Worm (Caenorhabditis elegans): ENCODE measurements around the gene F01F1.15.

The F01F1.15 gene

ce11 chrIII:5914717-5915116, 45.4 kb upstream of the F01F1.15 start (continued):
- no peak for TF ChIP-seq ZK546.5 (tag; optimal IDR thresholded peaks at IDR 0.05)
- no peak for TF ChIP-seq hif-1 (tag; optimal IDR thresholded peaks at IDR 0.05)
- no peak for TF ChIP-seq lin-1 (GFP tag; IDR thresholded peaks at IDR 0.05)
- TF ChIP-seq hmg-1.1 (GFP tag; IDR thresholded peaks at IDR 0.05), result no peak
- TF ChIP-seq nhr-11 (tag; optimal IDR thresholded peaks at IDR 0.05), result no peak
- TF ChIP-seq ztf-7 (tag; optimal IDR thresholded peaks at IDR 0.05), result no peak
- no peak for TF ChIP-seq aly-2 (tag; optimal IDR thresholded peaks at IDR 0.05)
- no peak for TF ChIP-seq sdz-12 (GFP tag; optimal IDR thresholded peaks at IDR 0.05)
- no peak for TF ChIP-seq egl-27 (tag; optimal IDR thresholded peaks at IDR 0.05)
- TF ChIP-seq nhr-102 (tag; optimal IDR thresholded peaks at IDR 0.05), result no peak
- TF ChIP-seq ama-1 (optimal IDR thresholded peaks at IDR 0.05), result peak; percentile 38
- no peak for TF ChIP-seq zfp-3 (GFP tag; conservative IDR thresholded peaks at IDR 0.05)
- 0 out of 2 replicates have a peak, but pooled peaks have one; percentile 14 for TF ChIP-seq dmd-6 (GFP tag; IDR thresholded peaks at IDR 0.05)
- peak in 1 of 2 experiments; percentile 9 for TF ChIP-seq lsy-2 (tag; optimal IDR thresholded peaks at IDR 0.05)
- no peak for TF ChIP-seq mdt-29 (GFP tag; IDR thresholded peaks at IDR 0.05)
- TF ChIP-seq lir-3 (tag; optimal IDR thresholded peaks at IDR 0.05), result no peak
- TF ChIP-seq mes-2 (tag; optimal IDR thresholded peaks at IDR 0.05; ENCODE audit: poor library complexity, severe bottlenecking), result peak; percentile 47
- TF ChIP-seq nhr-28 (tag; optimal IDR thresholded peaks at IDR 0.05), result peak; percentile 42
- no peak for TF ChIP-seq mdl-1 (tag; optimal IDR thresholded peaks at IDR 0.05)
- TF ChIP-seq mxl-2 (GFP tag; conservative IDR thresholded peaks at IDR 0.05), result no peak
- TF ChIP-seq mep-1 (tag; optimal IDR thresholded peaks at IDR 0.05), result peak; percentile 31
- no peak for TF ChIP-seq snpc-4 (tag; optimal IDR thresholded peaks at IDR 0.05)
- TF ChIP-seq lin-39 (tag; optimal IDR thresholded peaks at IDR 0.05), result no peak
- TF ChIP-seq lin-15B (tag; optimal IDR thresholded peaks at IDR 0.05), result no peak
- no peak for TF ChIP-seq daf-12 (tag; optimal IDR thresholded peaks at IDR 0.05)
- TF ChIP-seq spr-1 (tag; optimal IDR thresholded peaks at IDR 0.05), result no peak
- no peak for TF ChIP-seq nhr-10 (tag; optimal IDR thresholded peaks at IDR 0.05)
- no peak for TF ChIP-seq F26F4.8 (GFP tag; conservative IDR thresholded peaks at IDR 0.05)
- TF ChIP-seq daf-16 (GFP tag; optimal IDR thresholded peaks at IDR 0.05), result no peak
- TF ChIP-seq daf-16 (tag; optimal IDR thresholded peaks at IDR 0.05), result peak; percentile 62
- TF ChIP-seq ceh-44 (GFP tag; IDR thresholded peaks at IDR 0.05), result no peak
- no peak for TF ChIP-seq ceh-28 (tag; optimal IDR thresholded peaks at IDR 0.05)
- no peak for TF ChIP-seq ctbp-1 (GFP tag; IDR thresholded peaks at IDR 0.05)
- no peak for TF ChIP-seq rbr-2 (tag; optimal IDR thresholded peaks at IDR 0.05)
- no peak for TF ChIP-seq ceh-82 (tag; optimal IDR thresholded peaks at IDR 0.05)
- no peak for TF ChIP-seq Y48G9A.11 (GFP tag; IDR thresholded peaks at IDR 0.05)
- TF ChIP-seq ztf-11 (tag; optimal IDR thresholded peaks at IDR 0.05), result no peak
- TF ChIP-seq nhr-111 (GFP tag; optimal IDR thresholded peaks at IDR 0.05), result no peak
- no peak for TF ChIP-seq tra-1 (GFP tag; IDR thresholded peaks at IDR 0.05)
- no peak for TF ChIP-seq Y5F2A.4 (GFP tag; optimal IDR thresholded peaks at IDR 0.05)
- TF ChIP-seq dve-1 (tag; optimal IDR thresholded peaks at IDR 0.05; ENCODE audit: insufficient read depth), result peak; percentile 79
- no peak for TF ChIP-seq vab-7 (GFP tag; IDR thresholded peaks at IDR 0.05)
- peak; percentile 39 for TF ChIP-seq duxl-1 (tag; optimal IDR thresholded peaks at IDR 0.05; ENCODE audit: poor library complexity)
- peak; percentile 29 for TF ChIP-seq hlh-30 (tag; optimal IDR thresholded peaks at IDR 0.05; ENCODE audit: insufficient read depth)
- TF ChIP-seq pqm-1 (tag; optimal IDR thresholded peaks at IDR 0.05), result peak; percentile 55
- no peak for TF ChIP-seq skn-1 (tag; optimal IDR thresholded peaks at IDR 0.05)
- no peak for TF ChIP-seq zip-11 (GFP tag; IDR thresholded peaks at IDR 0.05)
- TF ChIP-seq nhr-237 (tag; optimal IDR thresholded peaks at IDR 0.05), result no peak
- no peak for TF ChIP-seq zag-1 (tag; optimal IDR thresholded peaks at IDR 0.05)
- TF ChIP-seq mxl-3 (GFP tag; optimal IDR thresholded peaks at IDR 0.05), result peak; percentile 13
- no peak for TF ChIP-seq nhr-6 (tag; optimal IDR thresholded peaks at IDR 0.05)
- TF ChIP-seq unc-39 (tag; optimal IDR thresholded peaks at IDR 0.05), result no peak
- 0 out of 2 replicates have a peak, but pooled peaks have one; percentile 15 for TF ChIP-seq arid-1 (GFP tag; conservative IDR thresholded peaks at IDR 0.05)

All from whole organism, L4 larva.